Worm (Caenorhabditis elegans) whole organism, L1 larva: ENCODE measurements around the gene sur-7.

ENCODE experiments used
- C16A3.4 ChIP-seq: fragments of 150-350 bp; optimal IDR thresholded peaks from 2 replicates; lab custom pipeline; 2014; ENCODE audit warnings: missing biosample characterization, missing genetic modification characterization
- C34B4.2 ChIP-seq: sonication (generic microtip); optimal IDR thresholded peaks from 2 replicates; lab custom pipeline; 2017; ENCODE audit warnings: mild to moderate bottlenecking, missing genetic modification characterization, missing compliant biosample characterization
- Y116A8C.19 ChIP-seq: sonication (generic microtip); optimal IDR thresholded peaks from 2 replicates; lab custom pipeline; 2016; ENCODE audit warnings: missing compliant biosample characterization, missing genetic modification characterization, borderline replicate concordance
- dsc-1 ChIP-seq: sonication (generic microtip); optimal IDR thresholded peaks from 2 replicates; lab custom pipeline; 2016; ENCODE audit warnings: mild to moderate bottlenecking, missing genetic modification characterization, missing compliant biosample characterization
- elt-2 ChIP-seq: sonication (generic microtip); optimal IDR thresholded peaks from 2 replicates; lab custom pipeline; 2016; ENCODE audit warnings: missing genetic modification characterization, mild to moderate bottlenecking, inconsistent platforms, missing compliant biosample characterization, missing genetic modification reagents
- elt-3 ChIP-seq, 6 experiments: fragments of 150-350 bp in 1 of 6; sonication (generic microtip); optimal IDR thresholded peaks; 2 replicates each; lab custom pipeline; 2017 to 2018; ENCODE audit warnings: missing biosample characterization in 6 of 6, missing genetic modification characterization in 6 of 6, inconsistent platforms in 1 of 6
- ets-5 ChIP-seq: fragments of 200-800 bp; sonication (Bioruptor generic); IDR thresholded peaks from 2 replicates; pipeline ENCODE4 v1.3.6; 2022; ENCODE audit warnings: missing genetic modification characterization, missing compliant biosample characterization
- fkh-4 ChIP-seq: sonication (generic microtip); optimal IDR thresholded peaks from 2 replicates; lab custom pipeline; 2016; ENCODE audit warnings: missing compliant biosample characterization, missing genetic modification characterization, borderline replicate concordance
- hlh-17 ChIP-seq: fragments of 200-800 bp; sonication (Bioruptor generic); optimal IDR thresholded peaks from 2 replicates; lab custom pipeline; 2018; ENCODE audit warnings: missing genetic modification characterization, mild to moderate bottlenecking, missing compliant biosample characterization, moderate library complexity, borderline replicate concordance
- irx-1 ChIP-seq: sonication (generic microtip); optimal IDR thresholded peaks from 2 replicates; lab custom pipeline; 2016; ENCODE audit warnings: missing genetic modification characterization, missing compliant biosample characterization
- jun-1 ChIP-seq: fragments of 150-350 bp; optimal IDR thresholded peaks from 2 replicates; lab custom pipeline; 2014; ENCODE audit warnings: missing biosample characterization, missing genetic modification reagents, missing genetic modification characterization
- lin-14 ChIP-seq: fragments of 200-800 bp; sonication (Bioruptor generic); optimal IDR thresholded peaks from 2 replicates; lab custom pipeline; 2018; ENCODE audit warnings: mild to moderate bottlenecking, missing genetic modification characterization, moderate library complexity, missing compliant biosample characterization
- lin-39 ChIP-seq: fragments of 150-350 bp; optimal IDR thresholded peaks from 2 replicates; lab custom pipeline; 2014; ENCODE audit warnings: missing biosample characterization, missing genetic modification reagents, missing genetic modification characterization
- lsy-2 ChIP-seq, 2 experiments: fragments of 150-350 bp; optimal IDR thresholded peaks; 2 replicates each; lab custom pipeline; 2014; ENCODE audit warnings: missing biosample characterization in 2 of 2, missing genetic modification characterization in 2 of 2
- mdl-1 ChIP-seq, 2 experiments: fragments of 150-350 bp; optimal IDR thresholded peaks; 2 replicates each; lab custom pipeline; 2014 to 2017; ENCODE audit warnings: missing biosample characterization in 2 of 2, missing genetic modification characterization in 2 of 2, inconsistent platforms in 1 of 2
- mef-2 ChIP-seq: fragments of 150-350 bp; optimal IDR thresholded peaks from 2 replicates; lab custom pipeline; 2014; ENCODE audit warnings: missing biosample characterization, missing genetic modification characterization
- nhr-12 ChIP-seq: sonication (generic microtip); optimal IDR thresholded peaks from 2 replicates; lab custom pipeline; 2017; ENCODE audit warnings: missing biosample characterization, missing genetic modification characterization
- nhr-19 ChIP-seq: fragments of 200-800 bp; sonication (Bioruptor generic); conservative IDR thresholded peaks from 2 replicates; pipeline ENCODE4 v1.3.6; 2022; ENCODE audit warnings: missing genetic modification characterization, missing compliant biosample characterization
- nhr-20 ChIP-seq: sonication (generic microtip); optimal IDR thresholded peaks from 2 replicates; lab custom pipeline; 2016; ENCODE audit warnings: mild to moderate bottlenecking, missing genetic modification characterization, missing compliant biosample characterization
- nhr-84 ChIP-seq: sonication (generic microtip); optimal IDR thresholded peaks from 2 replicates; lab custom pipeline; 2017; ENCODE audit warnings: missing biosample characterization, missing genetic modification characterization
- nhr-85 ChIP-seq: sonication (generic microtip); peaks from one replicate; lab custom pipeline; 2016; ENCODE audit warnings: missing genetic modification characterization, inconsistent platforms, missing compliant biosample characterization
- nhr-90 ChIP-seq: sonication (generic microtip); optimal IDR thresholded peaks from 2 replicates; lab custom pipeline; 2016; ENCODE audit warnings: mild to moderate bottlenecking, missing genetic modification characterization, missing compliant biosample characterization; ENCODE audit not compliant: poor library complexity
- pag-3 ChIP-seq: sonication (generic microtip); optimal IDR thresholded peaks from 2 replicates; lab custom pipeline; 2017; ENCODE audit warnings: missing genetic modification characterization, mild to moderate bottlenecking, missing compliant biosample characterization, antibody characterized with exemption, borderline replicate concordance; ENCODE audit not compliant: insufficient read depth
- pqm-1 ChIP-seq: sonication (generic microtip); optimal IDR thresholded peaks from 3 replicates; lab custom pipeline; 2017; ENCODE audit warnings: missing biosample characterization, missing genetic modification characterization
- rnt-1 ChIP-seq: sonication (generic microtip); optimal IDR thresholded peaks from 2 replicates; lab custom pipeline; 2016; ENCODE audit warnings: mild to moderate bottlenecking, missing genetic modification characterization, moderate library complexity, missing compliant biosample characterization
- snu-23 ChIP-seq: sonication (generic microtip); optimal IDR thresholded peaks from 2 replicates; lab custom pipeline; 2016; ENCODE audit warnings: missing genetic modification characterization, missing compliant biosample characterization
- sptf-1 ChIP-seq: fragments of 150-350 bp; optimal IDR thresholded peaks from 2 replicates; lab custom pipeline; 2014; ENCODE audit warnings: missing biosample characterization, missing genetic modification characterization
- tlp-1 ChIP-seq: fragments of 150-350 bp; optimal IDR thresholded peaks from 2 replicates; lab custom pipeline; 2014; ENCODE audit warnings: missing biosample characterization, missing genetic modification characterization
- unc-62 ChIP-seq: fragments of 150-350 bp; optimal IDR thresholded peaks from 2 replicates; lab custom pipeline; 2014; ENCODE audit warnings: missing biosample characterization, missing genetic modification reagents, missing genetic modification characterization
- unc-98 ChIP-seq: fragments of 200-800 bp; sonication (Bioruptor generic); IDR thresholded peaks from 2 replicates; pipeline ENCODE4 v1.3.6; 2022; ENCODE audit warnings: missing genetic modification characterization, missing compliant biosample characterization
- ztf-4 ChIP-seq: fragments of 150-350 bp; optimal IDR thresholded peaks from 2 replicates; lab custom pipeline; 2014; ENCODE audit warnings: missing biosample characterization, missing genetic modification characterization

Gene sur-7

ce11 chrX:16381115-16381514, 4.7 kb downstream of the sur-7 start:
- TF ChIP-seq elt-3 (tag; optimal IDR thresholded peaks at IDR 0.05; lab: Kevin White, UChicago) (no peak), jun-1 (tag; lab: Kevin White, UChicago) (no peak), nhr-12 (tag; lab: Kevin White, UChicago) (no peak), lsy-2 (tag; optimal IDR thresholded peaks at IDR 0.05; lab: Kevin White, UChicago) (no peak), nhr-20 (no peak), pqm-1 (tag; lab: Kevin White, UChicago) (no peak)

ce11 chrX:16381908-16382307, 5.5 kb downstream of the sur-7 start:
- TF ChIP-seq nhr-90: no peak
- no peak for TF ChIP-seq lin-14 (GFP tag; lab: Kevin White, UChicago)
- TF ChIP-seq unc-62 (GFP tag; lab: Kevin White, UChicago): no peak
- TF ChIP-seq hlh-17 (GFP tag; lab: Kevin White, UChicago): no peak
- TF ChIP-seq mef-2 (tag; lab: Kevin White, UChicago): no peak
- TF ChIP-seq nhr-84 (tag; lab: Kevin White, UChicago): no peak
- no peak for TF ChIP-seq tlp-1 (tag; lab: Kevin White, UChicago)
- TF ChIP-seq pag-3 (tag; lab: Kevin White, UChicago): no peak
- no peak for TF ChIP-seq C34B4.2 (tag; lab: Kevin White, UChicago)

ce11 chrX:16383084-16383483, 6.7 kb downstream of the sur-7 start:
- TF ChIP-seq C16A3.4 (tag; lab: Kevin White, UChicago) (no peak), dsc-1 (no peak), Y116A8C.19 (tag; lab: Kevin White, UChicago) (no peak), lin-39 (tag; lab: Kevin White, UChicago) (no peak)

- TF ChIP-seq fkh-4 (tag; lab: Kevin White, UChicago) (no peak), sptf-1 (tag; lab: Kevin White, UChicago) (no peak), irx-1 (tag; lab: Kevin White, UChicago) (no peak), unc-98 (GFP tag; lab: Robert Waterston, UW) (no peak)
These were observed 7.6 kb downstream of the sur-7 start for ce11 chrX:16384010-16384409.

ce11 chrX:16387206-16387605, 10.8 kb downstream of the sur-7 start:
- TF ChIP-seq mef-2 (tag; lab: Kevin White, UChicago): no peak
- peak; percentile 56 for TF ChIP-seq pag-3 (tag; lab: Kevin White, UChicago)
- no peak for TF ChIP-seq ztf-4
- peak; percentile 20 for TF ChIP-seq nhr-85 (tag; lab: Kevin White, UChicago)
- TF ChIP-seq elt-2 (tag; lab: Kevin White, UChicago): no peak
- TF ChIP-seq lsy-2 (tag; optimal IDR thresholded peaks at IDR 0.05; lab: Kevin White, UChicago): no peak
- peak; percentile 56 for TF ChIP-seq rnt-1 (tag; lab: Kevin White, UChicago)
- peak; percentile 12 for TF ChIP-seq lin-14 (GFP tag; lab: Kevin White, UChicago)
- TF ChIP-seq snu-23: no peak
- TF ChIP-seq, all 84 proteins: peak for 4

- no peak for TF ChIP-seq ztf-4
- no peak for TF ChIP-seq C16A3.4 (tag; lab: Kevin White, UChicago)
- peak; percentile 44 for TF ChIP-seq rnt-1 (tag; lab: Kevin White, UChicago)
- TF ChIP-seq mdl-1 (tag; optimal IDR thresholded peaks at IDR 0.05; lab: Kevin White, UChicago): no peak
- no peak for TF ChIP-seq ets-5 (GFP tag; lab: Robert Waterston, UW)
- TF ChIP-seq nhr-19 (GFP tag; lab: Robert Waterston, UW): peak; percentile 1; the same call in 1 of the 2 replicates
These were observed 11.4 kb downstream of the sur-7 start for ce11 chrX:16387690-16388361.
